Fruit fly (Drosophila melanogaster): Measurements from ENCODE around the gene eIF4E1.
A peak's percentile ranks its signal among the peaks of the same experiment; 100 is the strongest.

Gene eIF4E1

DNA sequence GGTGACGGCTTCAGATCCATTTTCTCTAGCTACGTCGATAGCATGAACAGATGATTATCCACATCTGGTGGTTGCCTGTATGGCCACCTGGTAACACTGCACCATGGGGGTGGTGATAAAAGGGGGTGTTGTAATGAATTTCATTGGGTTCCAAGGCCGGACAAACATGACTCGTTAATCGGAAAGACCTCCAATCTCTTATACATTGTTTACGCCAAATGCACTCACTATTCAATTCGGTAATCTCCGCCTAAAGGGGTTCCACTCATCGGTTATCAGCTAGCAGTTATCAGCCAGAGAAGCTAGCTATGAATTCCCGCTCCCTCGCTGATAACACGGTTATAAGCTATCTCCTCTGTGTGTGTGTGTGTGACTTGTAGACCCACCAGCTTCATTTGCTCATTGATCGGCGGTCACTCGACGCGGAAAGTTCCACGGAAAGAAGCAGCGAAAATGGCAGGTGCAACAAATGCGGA lies 42.0 kb downstream of the eIF4E1 start, which contains the start of gene Pdxk (continued):
- TF ChIP-seq CG2875 (GFP tag; optimal IDR thresholded peaks at IDR 0.05) (no peak), Doc2 (GFP tag; IDR thresholded peaks at IDR 0.05) (no peak), CG7271 (tag; optimal IDR thresholded peaks at IDR 0.05) (no peak), onecut (GFP tag; IDR thresholded peaks at IDR 0.05) (peak; percentile 69; the same call in 1 of the 2 replicates), sug (tag; optimal IDR thresholded peaks at IDR 0.05) (peak; percentile 94), CG6854 (GFP tag; optimal IDR thresholded peaks at IDR 0.05) (no peak), CG12769 (tag; optimal IDR thresholded peaks at IDR 0.05) (peak; percentile 10), insv (GFP tag; optimal IDR thresholded peaks at IDR 0.05) (no peak), chinmo (GFP tag; IDR thresholded peaks at IDR 0.05; ENCODE audit: partially characterized antibody) (peak; percentile 77; the same call in 3 of the 4 replicates), Ptx1 (GFP tag; IDR thresholded peaks at IDR 0.05) (no peak), HmgZ (tag; optimal IDR thresholded peaks at IDR 0.05) (peak; percentile 53), CG17385 (GFP tag; optimal IDR thresholded peaks at IDR 0.05) (peak; percentile 32), NC2α (GFP tag; optimal IDR thresholded peaks at IDR 0.05) (no peak), gcm (GFP tag; optimal IDR thresholded peaks at IDR 0.05) (peak; percentile 35), Med (GFP tag) (peak; percentile 81), Sin3A (optimal IDR thresholded peaks at IDR 0.05) (no peak), mam (GFP tag; optimal IDR thresholded peaks at IDR 0.05) (peak; percentile 10), sna (GFP tag; IDR thresholded peaks at IDR 0.05; ENCODE audit: partially characterized antibody) (0 out of 2 replicates have a peak, but pooled peaks have one; percentile 34), Hmx (GFP tag; optimal IDR thresholded peaks at IDR 0.05) (no peak), ttk (GFP tag; IDR thresholded peaks at IDR 0.05) (peak; percentile 39; the same call in 1 of the 2 replicates), nerfin-2 (GFP tag; IDR thresholded peaks at IDR 0.05; ENCODE audit: partially characterized antibody) (no peak), CG31224 (GFP tag; IDR thresholded peaks at IDR 0.05) (no peak), CG6813 (GFP tag; optimal IDR thresholded peaks at IDR 0.05) (no peak), CG34422 (GFP tag; IDR thresholded peaks at IDR 0.05) (peak; percentile 25; the same call in 1 of the 3 replicates), CG6654 (GFP tag; optimal IDR thresholded peaks at IDR 0.05) (no peak), amos (GFP tag; IDR thresholded peaks at IDR 0.05; ENCODE audit: partially characterized antibody) (0 out of 2 replicates have a peak, but pooled peaks have one; percentile 24), Usf (GFP tag; optimal IDR thresholded peaks at IDR 0.05) (no peak), ab (GFP tag; optimal IDR thresholded peaks at IDR 0.05) (no peak), Hr39 (optimal IDR thresholded peaks at IDR 0.05) (no peak), Sry-δ (GFP tag; optimal IDR thresholded peaks at IDR 0.05) (peak; percentile 72), exex (tag; optimal IDR thresholded peaks at IDR 0.05) (peak; percentile 67), CG1024 (GFP tag; IDR thresholded peaks at IDR 0.05) (no peak), ftz-f1 (GFP tag; optimal IDR thresholded peaks at IDR 0.05) (peak; percentile 97), Nf-YC (tag; optimal IDR thresholded peaks at IDR 0.05) (peak; percentile 45), ham (GFP tag; IDR thresholded peaks at IDR 0.05) (no peak), CG16863 (GFP tag; optimal IDR thresholded peaks at IDR 0.05) (no peak), CG6765 (GFP tag; optimal IDR thresholded peaks at IDR 0.05) (no peak), gem (tag; optimal IDR thresholded peaks at IDR 0.05) (no peak), CG18599 (GFP tag; optimal IDR thresholded peaks at IDR 0.05) (no peak), Dbx (GFP tag; IDR thresholded peaks at IDR 0.05) (no peak), MESR4 (GFP tag; optimal IDR thresholded peaks at IDR 0.05) (peak; percentile 53), CG32532 (GFP tag; IDR thresholded peaks at IDR 0.05) (no peak), mld (GFP tag; IDR thresholded peaks at IDR 0.05; ENCODE audit: partially characterized antibody) (no peak), CG12071 (GFP tag; optimal IDR thresholded peaks at IDR 0.05) (peak; percentile 22), knrl (GFP tag; IDR thresholded peaks at IDR 0.05; ENCODE audit: partially characterized antibody) (no peak), ac (GFP tag; optimal IDR thresholded peaks at IDR 0.05) (no peak), wek (GFP tag; optimal IDR thresholded peaks at IDR 0.05) (peak; percentile 59), YL-1 (GFP tag; optimal IDR thresholded peaks at IDR 0.05) (peak; percentile 29), CG13296 (GFP tag; optimal IDR thresholded peaks at IDR 0.05) (peak; percentile 70), hth (optimal IDR thresholded peaks at IDR 0.05) (no peak), NfI (GFP tag; optimal IDR thresholded peaks at IDR 0.05) (no peak)
